Worm (Caenorhabditis elegans): ENCODE data around the gene dgk-5.

ce11 chrII:6425993-6426392 lies 44.9 kb downstream of the dgk-5 start, which contains the start of gene col-75:
- TF ChIP-seq lsy-2 (tag; optimal IDR thresholded peaks at IDR 0.05) (no peak), mep-1 (tag; optimal IDR thresholded peaks at IDR 0.05) (no peak), nhr-12 (tag; optimal IDR thresholded peaks at IDR 0.05) (no peak), ces-1 (GFP tag; optimal IDR thresholded peaks at IDR 0.05) (no peak), snpc-4 (tag; optimal IDR thresholded peaks at IDR 0.05) (no peak), ham-2 (GFP tag; optimal IDR thresholded peaks at IDR 0.05) (no peak), nhr-28 (tag; optimal IDR thresholded peaks at IDR 0.05) (no peak), unc-62 (GFP tag; optimal IDR thresholded peaks at IDR 0.05) (no peak), hlh-1 (tag; optimal IDR thresholded peaks at IDR 0.05) (no peak), lin-32 (GFP tag; optimal IDR thresholded peaks at IDR 0.05) (no peak), blmp-1 (tag; optimal IDR thresholded peaks at IDR 0.05) (no peak), sem-2 (GFP tag; optimal IDR thresholded peaks at IDR 0.05) (no peak)
